Worm (Caenorhabditis elegans) whole organism, L4 larva: ENCODE measurements around the gene rig-4.

ENCODE experiments used
- hif-1 ChIP-seq, 2 experiments: sonication (generic microtip); optimal IDR thresholded peaks; 2 replicates each; lab custom pipeline; 2016 to 2017; ENCODE audit warnings: missing compliant biosample characterization in 2 of 2, missing genetic modification characterization in 2 of 2, missing genetic modification reagents in 2 of 2, missing genotype in 2 of 2, mild to moderate bottlenecking in 1 of 2
- hlh-11 ChIP-seq: fragments of 200-800 bp; sonication (Bioruptor generic); optimal IDR thresholded peaks from 2 replicates; lab custom pipeline; 2018; ENCODE audit warnings: mild to moderate bottlenecking, missing genetic modification characterization, missing compliant biosample characterization
- nhr-10 ChIP-seq: fragments of 150-350 bp; optimal IDR thresholded peaks from 2 replicates; lab custom pipeline; 2014; ENCODE audit warnings: missing biosample characterization, missing genetic modification characterization

- TF ChIP-seq nhr-10 (tag; lab: Kevin White, UChicago): no peak
- no peak for TF ChIP-seq hif-1 (tag; optimal IDR thresholded peaks at IDR 0.05; lab: Kevin White, UChicago)
- TF ChIP-seq hlh-11 (tag; lab: Kevin White, UChicago): no peak
Observed at ce11 chrIV:8034182-8034581, 30.3 kb upstream of the rig-4 start.
